Worm (Caenorhabditis elegans): Measurements from ENCODE around the gene cyp-33C5.

cyp-33C5 gene

ce11 chrV:2278052-2278451 lies 33.2 kb downstream of the cyp-33C5 start, which contains the start of gene nhr-59:
Gene nhr-59, minus strand, starts transcription at chrV:2278265.
- TF ChIP-seq pqm-1 (tag; optimal IDR thresholded peaks at IDR 0.05) (peak; percentile 4), elt-2 (tag; optimal IDR thresholded peaks at IDR 0.05) (peak; percentile 1), egl-27 (tag; optimal IDR thresholded peaks at IDR 0.05) (no peak), pha-4 (tag; optimal IDR thresholded peaks at IDR 0.05) (peak; percentile 44), unc-39 (tag; optimal IDR thresholded peaks at IDR 0.05) (no peak), aly-2 (tag; optimal IDR thresholded peaks at IDR 0.05) (no peak), mdl-1 (tag; optimal IDR thresholded peaks at IDR 0.05) (no peak), nhr-28 (tag; optimal IDR thresholded peaks at IDR 0.05) (no peak)

ce11 chrV:2278543-2278942 lies 33.7 kb downstream of the cyp-33C5 start, which contains the start of gene fbxa-137:
Gene fbxa-137, plus strand, starts transcription at chrV:2278816.
- no peak for TF ChIP-seq fos-1 (tag; optimal IDR thresholded peaks at IDR 0.05)
- no peak for TF ChIP-seq unc-39 (tag; optimal IDR thresholded peaks at IDR 0.05)
- no peak for TF ChIP-seq nhr-237 (tag; optimal IDR thresholded peaks at IDR 0.05)
- no peak for TF ChIP-seq elt-1 (tag; optimal IDR thresholded peaks at IDR 0.05)
- no peak for TF ChIP-seq ceh-9 (tag; optimal IDR thresholded peaks at IDR 0.05)
- no peak for TF ChIP-seq fkh-10 (GFP tag; optimal IDR thresholded peaks at IDR 0.05)
- TF ChIP-seq nhr-23 (tag; optimal IDR thresholded peaks at IDR 0.05) = no peak
- no peak for TF ChIP-seq lsy-12 (tag; optimal IDR thresholded peaks at IDR 0.05)
- TF ChIP-seq egl-27 (tag; optimal IDR thresholded peaks at IDR 0.05) = no peak
- no peak for TF ChIP-seq egl-5 (tag; optimal IDR thresholded peaks at IDR 0.05)

ce11 chrV:2281499-2281898 lies 36.7 kb downstream of the cyp-33C5 start, which contains the start of gene nhr-228:
Gene nhr-228, plus strand, starts transcription at chrV:2281759.
- TF ChIP-seq hmg-11 (tag; optimal IDR thresholded peaks at IDR 0.05) = peak; percentile 66
- TF ChIP-seq skn-1 (tag; optimal IDR thresholded peaks at IDR 0.05) = peak; percentile 84
- no peak for TF ChIP-seq unc-39 (tag; optimal IDR thresholded peaks at IDR 0.05)
- no peak for TF ChIP-seq ceh-16 (tag; optimal IDR thresholded peaks at IDR 0.05)
- no peak for TF ChIP-seq zag-1 (tag; optimal IDR thresholded peaks at IDR 0.05)
- TF ChIP-seq ceh-82 (tag; optimal IDR thresholded peaks at IDR 0.05) = no peak
- no peak for TF ChIP-seq R02D3.7 (tag; optimal IDR thresholded peaks at IDR 0.05)
- TF ChIP-seq ztf-11 (tag; optimal IDR thresholded peaks at IDR 0.05) = no peak
- peak; percentile 38 for TF ChIP-seq nhr-25 (tag; optimal IDR thresholded peaks at IDR 0.05)
- TF ChIP-seq snpc-4 (tag; optimal IDR thresholded peaks at IDR 0.05) = peak; percentile 17
- no peak for TF ChIP-seq ztf-4 (tag; optimal IDR thresholded peaks at IDR 0.05)
- TF ChIP-seq nhr-77 (tag; optimal IDR thresholded peaks at IDR 0.05) = no peak
- TF ChIP-seq lin-15B (tag; optimal IDR thresholded peaks at IDR 0.05) = peak; percentile 49
- TF ChIP-seq unc-62 (GFP tag; optimal IDR thresholded peaks at IDR 0.05) = no peak
- TF ChIP-seq nhr-23 (tag; optimal IDR thresholded peaks at IDR 0.05) = peak; percentile 46
- no peak for TF ChIP-seq elt-1 (tag; optimal IDR thresholded peaks at IDR 0.05)
- TF ChIP-seq nfya-1 (tag; optimal IDR thresholded peaks at IDR 0.05; ENCODE audit: insufficient read depth) = peak; percentile 54
- TF ChIP-seq elt-2 (tag; optimal IDR thresholded peaks at IDR 0.05) = peak; percentile 29
- no peak for TF ChIP-seq nhr-67 (tag; optimal IDR thresholded peaks at IDR 0.05)
- no peak for TF ChIP-seq nhr-237 (tag; optimal IDR thresholded peaks at IDR 0.05)
- no peak for TF ChIP-seq fkh-10 (GFP tag; optimal IDR thresholded peaks at IDR 0.05)
- TF ChIP-seq aly-2 (tag; optimal IDR thresholded peaks at IDR 0.05) = no peak
- TF ChIP-seq pha-4 (tag; optimal IDR thresholded peaks at IDR 0.05) = peak; percentile 91
- TF ChIP-seq lin-39 (tag; optimal IDR thresholded peaks at IDR 0.05) = no peak
- no peak for TF ChIP-seq eor-1 (tag; optimal IDR thresholded peaks at IDR 0.05)
- no peak for TF ChIP-seq nhr-11 (tag; optimal IDR thresholded peaks at IDR 0.05)
- no peak for TF ChIP-seq egl-27 (tag; optimal IDR thresholded peaks at IDR 0.05)
- TF ChIP-seq sea-2 (GFP tag; optimal IDR thresholded peaks at IDR 0.05) = no peak
- TF ChIP-seq nhr-43 (tag; optimal IDR thresholded peaks at IDR 0.05; ENCODE audit: poor library complexity, severe bottlenecking) = no peak
- no peak for TF ChIP-seq tbx-2 (tag; optimal IDR thresholded peaks at IDR 0.05)
- TF ChIP-seq ama-1 (optimal IDR thresholded peaks at IDR 0.05) = no peak
- TF ChIP-seq elt-3 (tag; optimal IDR thresholded peaks at IDR 0.05) = no peak
- TF ChIP-seq lsy-12 (tag; optimal IDR thresholded peaks at IDR 0.05) = no peak
- no peak for TF ChIP-seq ceh-28 (tag; optimal IDR thresholded peaks at IDR 0.05)
- no peak for TF ChIP-seq nhr-28 (tag; optimal IDR thresholded peaks at IDR 0.05)
- TF ChIP-seq fkh-2 (tag; optimal IDR thresholded peaks at IDR 0.05) = no peak
- no peak for TF ChIP-seq daf-12 (tag; optimal IDR thresholded peaks at IDR 0.05)
- no peak for TF ChIP-seq nhr-76 (tag; optimal IDR thresholded peaks at IDR 0.05)
- peak; percentile 22 for TF ChIP-seq jun-1 (tag; optimal IDR thresholded peaks at IDR 0.05)
- no peak for TF ChIP-seq mml-1 (tag; optimal IDR thresholded peaks at IDR 0.05)
- no peak for TF ChIP-seq egl-5 (tag; optimal IDR thresholded peaks at IDR 0.05)
- no peak for TF ChIP-seq pqm-1 (tag; optimal IDR thresholded peaks at IDR 0.05)
- no peak for TF ChIP-seq ceh-9 (tag; optimal IDR thresholded peaks at IDR 0.05)
- TF ChIP-seq fos-1 (tag; optimal IDR thresholded peaks at IDR 0.05) = no peak
- TF ChIP-seq nhr-12 (tag; optimal IDR thresholded peaks at IDR 0.05) = no peak
- TF ChIP-seq ZK546.5 (tag; optimal IDR thresholded peaks at IDR 0.05) = no peak
- TF ChIP-seq mdl-1 (tag; optimal IDR thresholded peaks at IDR 0.05) = no peak
